Worm (Caenorhabditis elegans): ENCODE measurements around the gene madf-1.

madf-1 gene

DNA sequence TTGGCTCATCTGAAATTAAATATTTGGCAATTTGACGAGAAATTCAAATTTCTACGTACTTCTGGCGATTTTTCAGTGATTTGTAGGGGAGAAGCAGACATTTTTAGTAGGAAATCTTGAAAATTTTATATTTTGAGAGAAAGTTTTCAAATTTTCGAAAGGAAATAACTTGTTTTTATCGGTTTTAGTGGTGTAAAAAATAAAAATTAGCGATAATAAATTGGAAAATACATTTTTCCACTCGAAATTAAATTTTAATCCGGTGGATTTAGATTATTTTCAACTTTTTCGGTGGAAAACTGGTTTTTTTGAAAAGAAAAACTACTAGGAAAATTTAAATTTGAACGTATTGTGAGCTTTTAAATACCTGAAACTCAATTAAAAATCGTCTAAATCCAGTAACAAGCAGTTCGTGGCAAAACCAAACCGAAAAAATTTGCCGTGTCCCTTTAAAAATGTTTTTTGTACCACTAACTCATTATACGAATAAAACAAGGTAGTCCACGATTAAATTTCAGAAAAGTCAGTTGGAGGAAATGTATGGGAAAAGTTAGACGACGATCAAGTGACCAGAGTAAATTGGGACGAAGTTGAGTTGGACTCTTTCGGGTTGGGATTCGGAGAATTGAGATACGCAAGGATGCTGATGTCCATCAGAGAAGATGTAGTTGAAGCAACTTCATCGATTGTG lies at the start of gene madf-1, which contains the start of gene Y55F3BR.10:
TSS of gene madf-1 (minus strand) at position 101 of the 691 bp plus-strand sequence.
TSS of gene Y55F3BR.10 (plus strand) at position 641 of the 691 bp plus-strand sequence.
- TF ChIP-seq fkh-10 (GFP tag; optimal IDR thresholded peaks at IDR 0.05), result no peak
- TF ChIP-seq lin-1 (GFP tag; IDR thresholded peaks at IDR 0.05), result no peak
- no peak for TF ChIP-seq zip-2 (tag; optimal IDR thresholded peaks at IDR 0.05)
- no peak for TF ChIP-seq mxl-2 (GFP tag; conservative IDR thresholded peaks at IDR 0.05)
- no peak for TF ChIP-seq daf-12 (tag; optimal IDR thresholded peaks at IDR 0.05)
- no peak for TF ChIP-seq sdz-12 (GFP tag; optimal IDR thresholded peaks at IDR 0.05)
- no peak for TF ChIP-seq lin-13 (GFP tag; optimal IDR thresholded peaks at IDR 0.05)
- TF ChIP-seq nhr-6 (tag; optimal IDR thresholded peaks at IDR 0.05), result no peak
- no peak for TF ChIP-seq pha-4 (GFP tag; IDR thresholded peaks at IDR 0.05)
- TF ChIP-seq pha-4 (tag; optimal IDR thresholded peaks at IDR 0.05), result no peak
- TF ChIP-seq nhr-41 (GFP tag; IDR thresholded peaks at IDR 0.05), result no peak
- no peak for TF ChIP-seq saeg-2 (GFP tag; IDR thresholded peaks at IDR 0.05)
- TF ChIP-seq zfp-2 (tag; optimal IDR thresholded peaks at IDR 0.05), result no peak
- no peak for TF ChIP-seq arid-1 (GFP tag; conservative IDR thresholded peaks at IDR 0.05)
- no peak for TF ChIP-seq ctbp-1 (GFP tag; IDR thresholded peaks at IDR 0.05)
- no peak for TF ChIP-seq hif-1 (tag; optimal IDR thresholded peaks at IDR 0.05)
- no peak for TF ChIP-seq ZK337.2 (GFP tag; IDR thresholded peaks at IDR 0.05)

DNA sequence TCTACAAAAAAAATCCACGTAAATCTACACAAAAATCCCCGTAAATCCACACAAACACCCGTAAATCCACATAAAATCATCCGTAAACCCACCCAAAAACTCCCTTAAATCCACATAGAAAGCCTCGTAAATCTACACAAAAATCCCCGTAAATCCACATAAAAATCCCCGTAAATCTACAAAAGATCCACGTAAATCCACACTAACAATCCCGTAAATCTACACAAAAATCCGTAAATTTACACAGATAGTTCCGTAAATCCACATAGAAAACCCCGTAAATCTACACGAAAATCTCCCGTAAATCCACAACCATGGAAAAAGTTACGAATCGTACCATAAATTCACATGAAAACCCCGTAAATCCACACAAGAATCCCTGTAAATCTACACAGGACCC lies 46.9 kb upstream of the madf-1 start:
- no peak for TF ChIP-seq lir-3 (tag; optimal IDR thresholded peaks at IDR 0.05)
- TF ChIP-seq madf-9 (GFP tag; conservative IDR thresholded peaks at IDR 0.05), result no peak
- TF ChIP-seq unc-62 (GFP tag; optimal IDR thresholded peaks at IDR 0.05 in 1 of 2), result peak in 1 of 2 experiments; percentile 22
- TF ChIP-seq unc-62 (tag; optimal IDR thresholded peaks at IDR 0.05), result no peak

DNA sequence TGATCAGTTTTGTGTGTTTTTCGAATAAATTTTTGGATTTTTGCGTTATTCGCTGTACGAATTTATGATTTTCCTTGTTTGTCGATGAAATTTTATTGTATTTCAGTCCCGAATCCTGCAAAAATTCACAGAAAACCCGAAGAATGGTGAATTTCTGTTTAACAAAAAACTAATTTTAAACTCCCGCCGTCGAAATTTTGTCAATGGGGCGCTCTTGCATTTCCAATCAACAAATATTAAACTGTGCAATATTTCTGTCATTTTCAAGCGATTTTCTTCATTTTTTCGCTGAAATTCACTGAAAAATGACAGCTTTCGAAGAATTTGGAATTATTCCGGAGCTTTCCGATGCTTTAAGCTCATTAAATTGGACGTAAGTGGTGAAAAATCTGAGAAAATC lies 43.0 kb upstream of the madf-1 start, which contains the start of gene Y55F3BR.1:
TSS of gene Y55F3BR.1 (plus strand) at position 115 of the 400 bp plus-strand sequence.
- no peak for TF ChIP-seq F26F4.8 (GFP tag; conservative IDR thresholded peaks at IDR 0.05)
- peak; percentile 16 for TF ChIP-seq mep-1 (tag; optimal IDR thresholded peaks at IDR 0.05)
- TF ChIP-seq lsy-2 (tag; optimal IDR thresholded peaks at IDR 0.05), result peak in 1 of 2 experiments; percentile 65
- no peak for TF ChIP-seq lin-29 (GFP tag; IDR thresholded peaks at IDR 0.05)
- TF ChIP-seq ceh-44 (GFP tag; IDR thresholded peaks at IDR 0.05), result no peak
- TF ChIP-seq nhr-10 (tag; optimal IDR thresholded peaks at IDR 0.05), result no peak
- no peak for TF ChIP-seq zag-1 (tag; optimal IDR thresholded peaks at IDR 0.05)
- no peak for TF ChIP-seq lin-1 (GFP tag; IDR thresholded peaks at IDR 0.05)
- no peak for TF ChIP-seq fkh-10 (GFP tag; optimal IDR thresholded peaks at IDR 0.05)
- no peak for TF ChIP-seq php-3 (GFP tag; IDR thresholded peaks at IDR 0.05)
- no peak for TF ChIP-seq nhr-41 (GFP tag; IDR thresholded peaks at IDR 0.05)
- no peak for TF ChIP-seq mdl-1 (tag; optimal IDR thresholded peaks at IDR 0.05)
- TF ChIP-seq lin-13 (GFP tag; optimal IDR thresholded peaks at IDR 0.05), result peak; percentile 41
- peak; percentile 8 for TF ChIP-seq dve-1 (tag; optimal IDR thresholded peaks at IDR 0.05; ENCODE audit: insufficient read depth)
- no peak for TF ChIP-seq F44E2.7 (GFP tag; IDR thresholded peaks at IDR 0.05)
- TF ChIP-seq hlh-30 (tag; optimal IDR thresholded peaks at IDR 0.05; ENCODE audit: insufficient read depth), result peak; percentile 12
- TF ChIP-seq gei-8 (GFP tag; optimal IDR thresholded peaks at IDR 0.05), result no peak
- TF ChIP-seq unc-39 (tag; optimal IDR thresholded peaks at IDR 0.05), result no peak
- TF ChIP-seq nhr-48 (tag; optimal IDR thresholded peaks at IDR 0.05), result no peak
- no peak for TF ChIP-seq daf-8 (GFP tag; IDR thresholded peaks at IDR 0.05)
- TF ChIP-seq F37D6.2 (tag; optimal IDR thresholded peaks at IDR 0.05), result no peak
- TF ChIP-seq aha-1 (tag), result peak; percentile 55
- no peak for TF ChIP-seq T20F7.1 (GFP tag; optimal IDR thresholded peaks at IDR 0.05)
- TF ChIP-seq jun-1 (tag; optimal IDR thresholded peaks at IDR 0.05), result no peak
- TF ChIP-seq vab-7 (GFP tag; IDR thresholded peaks at IDR 0.05), result no peak
- no peak for TF ChIP-seq arid-1 (GFP tag; conservative IDR thresholded peaks at IDR 0.05)
- TF ChIP-seq rbr-2 (tag; optimal IDR thresholded peaks at IDR 0.05), result no peak
- TF ChIP-seq nhr-11 (tag; optimal IDR thresholded peaks at IDR 0.05), result peak; percentile 2
- no peak for TF ChIP-seq D1046.2 (GFP tag; IDR thresholded peaks at IDR 0.05)
- TF ChIP-seq nhr-28 (tag; optimal IDR thresholded peaks at IDR 0.05), result peak; percentile 35
- no peak for TF ChIP-seq T26A8.4 (GFP tag; IDR thresholded peaks at IDR 0.05)
- no peak for TF ChIP-seq zip-2 (tag; optimal IDR thresholded peaks at IDR 0.05)
- TF ChIP-seq attf-4 (tag; optimal IDR thresholded peaks at IDR 0.05), result no peak

All from whole organism, L4 larva.